Worm (Caenorhabditis elegans) whole organism, L1 larva: ENCODE results near the gene smc-6.

ENCODE experiments used
- ama-1 ChIP-seq: fragments of 150-350 bp; optimal IDR thresholded peaks from 2 replicates; lab custom pipeline; 2014
- rnt-1 ChIP-seq: sonication (generic microtip); optimal IDR thresholded peaks from 2 replicates; lab custom pipeline; 2016; ENCODE audit warnings: mild to moderate bottlenecking, missing genetic modification characterization, moderate library complexity, missing compliant biosample characterization

DNA sequence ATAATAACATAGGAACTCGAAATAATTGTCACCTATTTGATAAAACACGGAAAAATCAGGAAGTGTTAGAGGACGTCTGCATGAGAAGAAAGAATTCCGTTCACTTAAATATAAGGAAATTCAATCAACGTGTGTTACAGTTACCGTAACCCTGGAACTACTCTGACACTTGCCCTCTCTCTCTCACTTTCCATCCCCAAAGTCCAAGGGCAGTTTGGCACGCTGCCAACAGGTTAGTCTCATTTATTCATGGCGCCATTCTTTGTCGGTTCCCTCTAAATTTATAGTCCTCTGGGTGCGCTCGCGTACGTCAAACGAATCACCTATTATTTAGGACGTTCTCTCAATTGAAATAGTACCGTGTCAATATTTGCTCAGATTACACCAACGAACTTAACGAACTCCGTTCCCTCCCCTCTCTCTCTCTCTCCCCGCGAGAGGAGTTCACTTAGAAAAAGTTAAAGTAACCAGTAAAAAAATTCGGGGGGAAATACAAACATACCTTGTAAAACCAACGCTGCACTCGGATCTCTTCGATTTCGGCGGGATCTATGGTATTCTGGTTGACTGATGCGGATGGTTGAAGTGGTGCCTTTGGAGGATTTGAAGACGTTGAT is 42.2 kb downstream of the smc-6 start:
- TF ChIP-seq ama-1 (lab: Kevin White, UChicago): no peak
- no peak for TF ChIP-seq rnt-1
